Worm (Caenorhabditis elegans) whole organism, late embryonic: ENCODE measurements around the gene F21C10.6.

Experiments
- C08G9.2 ChIP-seq: sonication (generic microtip); optimal IDR thresholded peaks from 2 replicates; lab custom pipeline; 2016; ENCODE audit warnings: mild to moderate bottlenecking, missing genetic modification characterization, moderate library complexity, missing compliant biosample characterization
- K02D7.2 ChIP-seq: sonication (generic microtip); optimal IDR thresholded peaks from 2 replicates; lab custom pipeline; 2017; ENCODE audit warnings: mild to moderate bottlenecking, missing genetic modification characterization, missing compliant biosample characterization
- T23F11.4 ChIP-seq: fragments of 200-800 bp; sonication (Bioruptor generic); optimal IDR thresholded peaks from 2 replicates; lab custom pipeline; 2018; ENCODE audit warnings: mild to moderate bottlenecking, missing genetic modification characterization, missing compliant biosample characterization
- Y22D7AL.16 ChIP-seq: sonication (generic microtip); optimal IDR thresholded peaks from 2 replicates; lab custom pipeline; 2016; ENCODE audit warnings: missing genetic modification characterization, missing compliant biosample characterization
- ceh-14 ChIP-seq: sonication (generic microtip); optimal IDR thresholded peaks from 2 replicates; lab custom pipeline; 2016; ENCODE audit warnings: missing genotype, missing genetic modification characterization, missing compliant biosample characterization
- ceh-18 ChIP-seq: sonication (generic microtip); optimal IDR thresholded peaks from 2 replicates; lab custom pipeline; 2016; ENCODE audit warnings: missing genetic modification characterization, missing compliant biosample characterization
- ceh-19 ChIP-seq: fragments of 200-800 bp; sonication (Bioruptor generic); optimal IDR thresholded peaks from 2 replicates; lab custom pipeline; 2018; ENCODE audit warnings: mild to moderate bottlenecking, missing genetic modification characterization, missing compliant biosample characterization
- ceh-2 ChIP-seq: sonication (generic microtip); optimal IDR thresholded peaks from 2 replicates; lab custom pipeline; 2016; ENCODE audit warnings: missing genotype, missing genetic modification characterization, missing compliant biosample characterization
- ceh-31 ChIP-seq: sonication (generic microtip); optimal IDR thresholded peaks from 2 replicates; lab custom pipeline; 2016; ENCODE audit warnings: missing genetic modification characterization, missing compliant biosample characterization
- ceh-34 ChIP-seq: sonication (generic microtip); optimal IDR thresholded peaks from 2 replicates; lab custom pipeline; 2016; ENCODE audit warnings: mild to moderate bottlenecking, missing genetic modification characterization, missing compliant biosample characterization
- che-1 ChIP-seq: sonication (generic microtip); optimal IDR thresholded peaks from 2 replicates; lab custom pipeline; 2016; ENCODE audit warnings: mild to moderate bottlenecking, missing genetic modification characterization, missing compliant biosample characterization
- dmd-4 ChIP-seq: sonication (generic microtip); optimal IDR thresholded peaks from 2 replicates; lab custom pipeline; 2016; ENCODE audit warnings: borderline replicate concordance, missing genetic modification characterization, missing compliant biosample characterization
- dve-1 ChIP-seq: sonication (generic microtip); optimal IDR thresholded peaks from 2 replicates; lab custom pipeline; 2017; ENCODE audit warnings: antibody characterized with exemption, mild to moderate bottlenecking, missing genetic modification characterization, missing compliant biosample characterization
- elt-2 ChIP-seq: sonication (generic microtip); optimal IDR thresholded peaks from 2 replicates; lab custom pipeline; 2016; ENCODE audit warnings: missing genetic modification reagents, missing genetic modification characterization, missing compliant biosample characterization
- elt-4 ChIP-seq: sonication (generic microtip); optimal IDR thresholded peaks from 2 replicates; lab custom pipeline; 2016; ENCODE audit warnings: missing genetic modification characterization, missing compliant biosample characterization
- ets-4 ChIP-seq: sonication (generic microtip); optimal IDR thresholded peaks from 2 replicates; lab custom pipeline; 2016; ENCODE audit warnings: missing genetic modification characterization, missing compliant biosample characterization
- gmeb-2 ChIP-seq: sonication (generic microtip); optimal IDR thresholded peaks from 2 replicates; lab custom pipeline; 2016; ENCODE audit warnings: missing genetic modification characterization, inconsistent platforms, missing compliant biosample characterization
- hlh-13 ChIP-seq: fragments of 200-800 bp; sonication (Bioruptor generic); optimal IDR thresholded peaks from 2 replicates; lab custom pipeline; 2018; ENCODE audit warnings: mild to moderate bottlenecking, missing genetic modification characterization, missing compliant biosample characterization
- hlh-30 ChIP-seq: sonication (generic microtip); optimal IDR thresholded peaks from 2 replicates; lab custom pipeline; 2017; ENCODE audit warnings: antibody characterized with exemption, missing genetic modification characterization, missing compliant biosample characterization; ENCODE audit not compliant: insufficient read depth
- hlh-6 ChIP-seq: sonication (generic microtip); optimal IDR thresholded peaks from 2 replicates; lab custom pipeline; 2016; ENCODE audit warnings: missing genotype, missing genetic modification characterization, missing compliant biosample characterization
- lin-11 ChIP-seq: fragments of 200-800 bp; sonication (Bioruptor generic); optimal IDR thresholded peaks from 2 replicates; lab custom pipeline; 2018; ENCODE audit warnings: mild to moderate bottlenecking, missing genetic modification characterization, missing compliant biosample characterization
- mec-3 ChIP-seq: sonication (generic microtip); optimal IDR thresholded peaks from 2 replicates; lab custom pipeline; 2016; ENCODE audit warnings: borderline replicate concordance, missing genetic modification characterization, missing compliant biosample characterization
- nfya-1 ChIP-seq: sonication (generic microtip); optimal IDR thresholded peaks from 2 replicates; lab custom pipeline; 2017; ENCODE audit warnings: missing genetic modification characterization, mild to moderate bottlenecking, missing compliant biosample characterization, antibody characterized with exemption, moderate library complexity
- nhr-11 ChIP-seq: fragments of 150-350 bp; optimal IDR thresholded peaks from 2 replicates; lab custom pipeline; 2014; ENCODE audit warnings: missing biosample characterization, missing genetic modification characterization
- odd-2 ChIP-seq: sonication (generic microtip); optimal IDR thresholded peaks from 2 replicates; lab custom pipeline; 2017; ENCODE audit warnings: antibody characterized with exemption, mild to moderate bottlenecking, missing genetic modification characterization, missing compliant biosample characterization
- pat-9 ChIP-seq: fragments of 200-800 bp; sonication (Bioruptor generic); optimal IDR thresholded peaks from 2 replicates; lab custom pipeline; 2018; ENCODE audit warnings: mild to moderate bottlenecking, missing genetic modification characterization, moderate library complexity, missing compliant biosample characterization
- pax-1 ChIP-seq: fragments of 150-350 bp; optimal IDR thresholded peaks from 2 replicates; lab custom pipeline; 2014; ENCODE audit warnings: missing biosample characterization, missing genetic modification characterization
- pha-2 ChIP-seq: sonication (generic microtip); optimal IDR thresholded peaks from 2 replicates; lab custom pipeline; 2017; ENCODE audit warnings: mild to moderate bottlenecking, missing genetic modification characterization, missing compliant biosample characterization
- ref-2 ChIP-seq: sonication (generic microtip); optimal IDR thresholded peaks from 2 replicates; lab custom pipeline; 2016; ENCODE audit warnings: missing genetic modification characterization, missing compliant biosample characterization
- sdc-2 ChIP-seq: sonication (generic microtip); optimal IDR thresholded peaks from 2 replicates; lab custom pipeline; 2016; ENCODE audit warnings: missing genotype, missing genetic modification characterization, missing compliant biosample characterization
- unc-3 ChIP-seq, 2 experiments: fragments of 200-800 bp in 1 of 2; sonication (Bioruptor generic) in 1 of 2; sonication (generic microtip) in 1 of 2; conservative IDR thresholded peaks in 1 of 2; optimal IDR thresholded peaks in 1 of 2; 2 replicates each; pipeline versions ENCODE4 v1.3.6 to Lab custom; 2016 to 2022; ENCODE audit warnings: missing compliant biosample characterization in 2 of 2, missing genetic modification characterization in 2 of 2, missing genetic modification reagents in 1 of 2
- unc-55 ChIP-seq: sonication (generic microtip); optimal IDR thresholded peaks from 2 replicates; lab custom pipeline; 2017; ENCODE audit warnings: missing biosample characterization, missing genetic modification reagents, missing genetic modification characterization
- unc-86 ChIP-seq: sonication (generic microtip); optimal IDR thresholded peaks from 2 replicates; lab custom pipeline; 2016; ENCODE audit warnings: missing genetic modification characterization, missing compliant biosample characterization
- ztf-16 ChIP-seq: sonication (generic microtip); optimal IDR thresholded peaks from 2 replicates; lab custom pipeline; 2017; ENCODE audit warnings: missing genetic modification characterization, missing compliant biosample characterization

F21C10.6 gene

DNA sequence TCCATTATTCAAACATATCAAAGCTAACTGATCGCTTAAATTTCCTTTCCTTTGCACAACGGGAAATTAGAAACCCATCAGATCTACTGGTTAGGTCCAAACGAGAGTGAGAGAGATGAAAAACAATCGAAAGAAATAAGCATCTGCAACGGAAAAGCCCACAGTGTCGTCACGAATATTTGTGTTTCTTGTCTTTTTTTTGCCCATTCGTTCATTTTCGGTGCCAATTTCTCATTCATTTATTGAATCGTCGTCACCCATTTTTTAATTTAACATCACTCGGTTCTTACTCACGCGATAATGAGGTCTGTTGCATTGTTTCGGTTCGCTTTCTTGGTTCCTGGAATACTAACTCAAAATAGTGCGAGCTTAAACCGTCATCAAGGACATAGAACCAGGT lies at the start of gene F21C10.6:
TSS of gene F21C10.6 (plus strand) at position 301 of the 400 bp plus-strand sequence.
- TF ChIP-seq hlh-13, result no peak

DNA sequence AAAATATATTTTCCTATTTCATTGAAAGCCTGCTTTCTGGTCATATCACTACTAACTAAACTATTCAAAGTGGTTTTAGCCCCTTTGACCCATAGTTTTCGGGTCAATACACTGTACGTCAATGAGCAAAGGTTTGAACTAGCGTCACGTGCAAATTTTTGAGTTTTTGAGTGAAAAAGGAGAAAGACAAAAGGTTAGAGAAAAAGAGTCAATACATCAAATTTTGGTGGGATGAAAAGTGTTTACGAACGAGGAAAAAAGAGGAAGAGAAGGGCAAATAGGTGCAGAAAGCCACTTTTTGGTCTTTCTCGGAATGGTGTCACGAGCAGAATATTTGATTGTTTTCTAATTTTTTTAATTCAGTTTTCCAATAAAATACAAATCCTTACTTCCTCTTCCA lies 48.5 kb upstream of the F21C10.6 start:
- TF ChIP-seq ref-2 (no peak), dve-1 (no peak), che-1 (tag; lab: Kevin White, UChicago) (no peak), ceh-19 (no peak), ceh-2 (tag; lab: Kevin White, UChicago) (no peak), T23F11.4 (GFP tag; lab: Kevin White, UChicago) (no peak), ceh-14 (tag; lab: Kevin White, UChicago) (no peak), unc-3 (GFP tag; conservative IDR thresholded peaks at IDR 0.05; lab: Robert Waterston, UW) (no peak), unc-3 (tag; optimal IDR thresholded peaks at IDR 0.05; lab: Kevin White, UChicago) (no peak), pax-1 (tag; lab: Kevin White, UChicago) (no peak), ceh-34 (no peak), unc-55 (GFP tag; lab: Kevin White, UChicago) (no peak), sdc-2 (tag; lab: Kevin White, UChicago) (no peak), pha-2 (tag; lab: Kevin White, UChicago) (no peak), dmd-4 (tag; lab: Kevin White, UChicago) (no peak), mec-3 (tag; lab: Kevin White, UChicago) (no peak), K02D7.2 (no peak), pat-9 (tag; lab: Kevin White, UChicago) (no peak), nhr-11 (no peak)
- TF ChIP-seq, all 69 proteins: peak for 0

DNA sequence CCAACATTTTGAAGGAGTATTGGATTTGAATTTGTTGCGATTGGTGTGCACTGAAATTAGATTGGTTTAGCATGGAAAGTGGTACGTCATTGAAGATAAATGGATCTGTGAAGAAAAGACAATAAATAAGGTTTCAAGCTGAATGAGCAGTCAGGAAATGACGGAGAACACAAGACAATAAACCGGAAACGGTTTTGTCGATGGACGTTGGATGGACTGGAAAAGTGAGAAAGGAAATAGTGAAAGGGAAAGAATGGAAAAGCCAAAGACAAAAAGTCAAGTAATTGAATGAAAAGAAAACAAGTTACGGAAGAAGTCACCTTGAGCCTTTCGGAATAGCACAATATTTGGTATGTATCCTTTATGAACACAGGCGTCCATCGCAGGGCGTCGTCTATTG lies 48.0 kb upstream of the F21C10.6 start, which contains the start of gene T27E4.7:
TSS of gene T27E4.7 (minus strand) at position 50 of the 400 bp plus-strand sequence.
- TF ChIP-seq ceh-2 (tag; lab: Kevin White, UChicago) (no peak), unc-86 (no peak), ceh-18 (no peak), odd-2 (tag; lab: Kevin White, UChicago) (no peak), ztf-16 (no peak), che-1 (tag; lab: Kevin White, UChicago) (no peak), hlh-30 (tag; lab: Kevin White, UChicago) (no peak), nfya-1 (tag; lab: Kevin White, UChicago) (no peak), elt-4 (tag; lab: Kevin White, UChicago) (no peak), gmeb-2 (tag; lab: Kevin White, UChicago) (no peak), ceh-31 (tag; lab: Kevin White, UChicago) (no peak), ceh-34 (no peak), ceh-14 (tag; lab: Kevin White, UChicago) (no peak), T23F11.4 (GFP tag; lab: Kevin White, UChicago) (no peak), lin-11 (tag; lab: Kevin White, UChicago) (no peak), C08G9.2 (no peak), ets-4 (no peak), hlh-6 (no peak)
- TF ChIP-seq, all 69 proteins: peak for 0

DNA sequence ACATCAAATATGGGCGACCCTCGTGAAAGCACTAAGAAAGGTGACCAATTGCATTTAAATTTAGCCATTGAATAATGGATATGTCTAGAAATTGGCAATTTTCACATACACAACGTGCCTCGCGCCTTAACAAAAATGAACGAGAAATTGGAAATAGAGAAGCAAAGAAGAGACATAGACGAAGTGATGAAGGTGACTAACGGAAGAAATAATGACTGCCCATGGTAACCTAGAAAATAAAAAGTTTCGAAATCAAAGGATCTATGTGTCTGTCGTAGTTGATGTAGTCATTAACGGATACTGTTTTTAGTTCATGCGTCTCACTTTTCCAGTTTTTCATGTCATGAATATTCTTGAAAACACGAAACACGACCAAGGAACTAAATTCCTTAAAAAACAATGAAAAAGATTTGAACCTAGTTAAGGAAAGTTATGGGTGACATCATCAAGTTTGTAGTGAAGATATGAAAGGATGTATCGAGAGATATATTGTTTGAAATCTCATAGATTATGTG lies 46.2 kb upstream of the F21C10.6 start:
- TF ChIP-seq Y22D7AL.16 (tag; lab: Kevin White, UChicago), result no peak

DNA sequence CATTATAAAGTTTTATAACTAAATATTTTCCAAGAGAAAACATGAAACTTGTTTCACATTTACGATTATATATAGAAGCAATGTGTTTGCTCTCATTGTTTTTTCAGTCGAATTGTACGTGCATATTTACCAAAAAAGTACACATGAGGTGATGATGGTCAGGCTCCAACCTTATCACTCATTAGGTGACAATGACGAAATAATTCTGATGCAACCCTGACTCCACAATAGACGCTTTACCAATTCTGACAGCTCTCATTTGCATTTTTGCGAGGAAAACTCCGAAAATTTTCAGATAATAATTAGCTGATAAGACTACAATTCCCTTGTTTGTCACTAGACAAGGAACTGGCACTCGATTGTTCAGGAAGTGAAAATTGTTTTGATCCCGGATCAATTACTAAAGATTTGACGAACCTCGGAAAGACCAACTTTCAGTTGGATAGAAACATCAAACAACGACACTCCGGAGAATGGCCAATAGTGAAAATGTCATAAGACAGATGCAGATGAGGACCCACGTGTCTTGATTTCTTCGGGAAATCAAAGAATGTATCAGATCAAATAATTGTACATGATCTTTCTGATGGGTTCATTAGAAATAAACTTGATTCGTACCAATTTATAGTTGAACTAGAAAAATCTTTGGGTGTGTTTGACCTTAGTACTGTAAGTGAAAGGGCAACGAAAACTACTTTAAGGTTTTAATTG lies 45.3 kb upstream of the F21C10.6 start:
- TF ChIP-seq ceh-2 (tag; lab: Kevin White, UChicago) (no peak), elt-2 (tag; lab: Kevin White, UChicago) (peak; percentile 73)
